Worm (Caenorhabditis elegans) whole organism, L3 larva: ENCODE measurements around the gene R08D7.4.

Source experiments
- ZK546.5 ChIP-seq: sonication (generic microtip); optimal IDR thresholded peaks from 2 replicates; lab custom pipeline; 2017; ENCODE audit warnings: missing biosample characterization, missing genetic modification characterization
- aly-2 ChIP-seq: fragments of 150-350 bp; optimal IDR thresholded peaks from 2 replicates; lab custom pipeline; 2014; ENCODE audit warnings: missing biosample characterization, missing genetic modification characterization
- ama-1 ChIP-seq: fragments of 150-350 bp; optimal IDR thresholded peaks from 2 replicates; lab custom pipeline; 2018
- ceh-16 ChIP-seq: sonication (generic microtip); optimal IDR thresholded peaks from 2 replicates; lab custom pipeline; 2017; ENCODE audit warnings: missing biosample characterization, missing genetic modification characterization
- ceh-28 ChIP-seq: fragments of 150-350 bp; optimal IDR thresholded peaks from 2 replicates; lab custom pipeline; 2014; ENCODE audit warnings: missing biosample characterization, missing genetic modification reagents, missing genetic modification characterization
- ceh-82 ChIP-seq: fragments of 150-350 bp; optimal IDR thresholded peaks from 2 replicates; lab custom pipeline; 2014; ENCODE audit warnings: missing biosample characterization, missing genetic modification characterization
- ceh-9 ChIP-seq: sonication (generic microtip); optimal IDR thresholded peaks from 2 replicates; lab custom pipeline; 2018; ENCODE audit warnings: missing biosample characterization, missing genetic modification characterization
- daf-12 ChIP-seq: fragments of 150-350 bp; optimal IDR thresholded peaks from 2 replicates; lab custom pipeline; 2014; ENCODE audit warnings: missing biosample characterization, missing genetic modification reagents, missing genetic modification characterization
- egl-5 ChIP-seq: fragments of 150-350 bp; optimal IDR thresholded peaks from 2 replicates; lab custom pipeline; 2017; ENCODE audit warnings: missing biosample characterization, missing genetic modification reagents, missing genetic modification characterization, inconsistent platforms
- elt-2 ChIP-seq: sonication (generic microtip); optimal IDR thresholded peaks from 2 replicates; lab custom pipeline; 2016; ENCODE audit warnings: missing genetic modification reagents, mild to moderate bottlenecking, missing genetic modification characterization, missing compliant biosample characterization
- elt-3 ChIP-seq, 3 experiments: fragments of 150-350 bp in 1 of 3; sonication (generic microtip) in 2 of 3; optimal IDR thresholded peaks; 2 replicates in 2 of 3; 4 replicates in 1 of 3; lab custom pipeline; 2014 to 2017; ENCODE audit warnings: missing biosample characterization in 3 of 3, missing genetic modification characterization in 3 of 3
- eor-1 ChIP-seq, 2 experiments: fragments of 150-350 bp; optimal IDR thresholded peaks; 2 replicates each; lab custom pipeline; 2014 to 2018; ENCODE audit warnings: missing biosample characterization in 2 of 2, missing genetic modification characterization in 2 of 2
- fkh-10 ChIP-seq: sonication (generic microtip); optimal IDR thresholded peaks from 2 replicates; lab custom pipeline; 2017; ENCODE audit warnings: missing biosample characterization, missing genetic modification reagents, missing genetic modification characterization
- hmg-11 ChIP-seq: sonication (generic microtip); optimal IDR thresholded peaks from 2 replicates; lab custom pipeline; 2016; ENCODE audit warnings: missing genetic modification characterization, missing compliant biosample characterization
- jun-1 ChIP-seq: fragments of 150-350 bp; optimal IDR thresholded peaks from 2 replicates; lab custom pipeline; 2014; ENCODE audit warnings: missing biosample characterization, missing genetic modification reagents, missing genetic modification characterization
- lin-15B ChIP-seq: fragments of 150-350 bp; optimal IDR thresholded peaks from 2 replicates; lab custom pipeline; 2014; ENCODE audit warnings: missing biosample characterization, missing genetic modification characterization
- lin-39 ChIP-seq: fragments of 150-350 bp; optimal IDR thresholded peaks from 2 replicates; lab custom pipeline; 2018; ENCODE audit warnings: missing biosample characterization, missing genetic modification reagents, missing genetic modification characterization
- lsy-12 ChIP-seq: sonication (generic microtip); optimal IDR thresholded peaks from 2 replicates; lab custom pipeline; 2016; ENCODE audit warnings: mild to moderate bottlenecking, missing genetic modification characterization, missing compliant biosample characterization
- mml-1 ChIP-seq: fragments of 150-350 bp; sonication (generic microtip); optimal IDR thresholded peaks from 3 replicates; lab custom pipeline; 2014; ENCODE audit warnings: missing biosample characterization, missing genetic modification characterization
- nfya-1 ChIP-seq: sonication (generic microtip); optimal IDR thresholded peaks from 2 replicates; lab custom pipeline; 2017; ENCODE audit warnings: missing genetic modification characterization, mild to moderate bottlenecking, missing compliant biosample characterization, antibody characterized with exemption, moderate library complexity; ENCODE audit not compliant: insufficient read depth
- nhr-11 ChIP-seq: fragments of 150-350 bp; optimal IDR thresholded peaks from 2 replicates; lab custom pipeline; 2014; ENCODE audit warnings: missing biosample characterization, missing genetic modification characterization
- nhr-12 ChIP-seq: fragments of 150-350 bp; optimal IDR thresholded peaks from 2 replicates; lab custom pipeline; 2014; ENCODE audit warnings: missing biosample characterization, missing genetic modification characterization
- nhr-23 ChIP-seq: fragments of 150-350 bp; optimal IDR thresholded peaks from 2 replicates; lab custom pipeline; 2014; ENCODE audit warnings: missing biosample characterization, missing genetic modification reagents, missing genetic modification characterization
- nhr-25 ChIP-seq: sonication (generic microtip); optimal IDR thresholded peaks from 2 replicates; lab custom pipeline; 2017; ENCODE audit warnings: missing biosample characterization, missing genetic modification characterization
- nhr-28 ChIP-seq: fragments of 150-350 bp; optimal IDR thresholded peaks from 2 replicates; lab custom pipeline; 2014; ENCODE audit warnings: missing biosample characterization, missing genetic modification characterization
- nhr-43 ChIP-seq: sonication (generic microtip); optimal IDR thresholded peaks from 2 replicates; lab custom pipeline; 2016; ENCODE audit warnings: mild to moderate bottlenecking, missing genetic modification characterization, missing compliant biosample characterization; ENCODE audit not compliant: poor library complexity, severe bottlenecking
- nhr-67 ChIP-seq: fragments of 150-350 bp; optimal IDR thresholded peaks from 2 replicates; lab custom pipeline; 2014; ENCODE audit warnings: missing biosample characterization, missing genetic modification characterization
- nhr-77 ChIP-seq: fragments of 150-350 bp; optimal IDR thresholded peaks from 2 replicates; lab custom pipeline; 2014; ENCODE audit warnings: missing biosample characterization, missing genetic modification characterization
- pha-4 ChIP-seq: fragments of 150-350 bp; optimal IDR thresholded peaks from 2 replicates; lab custom pipeline; 2014; ENCODE audit warnings: missing biosample characterization, missing genetic modification reagents, missing genetic modification characterization
- pqm-1 ChIP-seq: fragments of 150-350 bp; optimal IDR thresholded peaks from 2 replicates; lab custom pipeline; 2017; ENCODE audit warnings: missing biosample characterization, missing genetic modification characterization, inconsistent platforms
- skn-1 ChIP-seq: fragments of 150-350 bp; optimal IDR thresholded peaks from 2 replicates; lab custom pipeline; 2014; ENCODE audit warnings: missing biosample characterization, missing genetic modification characterization
- snpc-4 ChIP-seq: fragments of 150-350 bp; optimal IDR thresholded peaks from 2 replicates; lab custom pipeline; 2014; ENCODE audit warnings: missing biosample characterization, missing genetic modification characterization
- tbx-2 ChIP-seq: sonication (generic microtip); optimal IDR thresholded peaks from 2 replicates; lab custom pipeline; 2016; ENCODE audit warnings: mild to moderate bottlenecking, missing genetic modification characterization, missing compliant biosample characterization
- unc-39 ChIP-seq: sonication (generic microtip); optimal IDR thresholded peaks from 4 replicates; lab custom pipeline; 2017; ENCODE audit warnings: missing biosample characterization, missing genetic modification characterization
- zag-1 ChIP-seq: fragments of 150-350 bp; optimal IDR thresholded peaks from 2 replicates; lab custom pipeline; 2014; ENCODE audit warnings: missing biosample characterization, missing genetic modification characterization
- ztf-11 ChIP-seq: fragments of 150-350 bp; optimal IDR thresholded peaks from 2 replicates; lab custom pipeline; 2014; ENCODE audit warnings: missing biosample characterization, missing genetic modification characterization
- ztf-4 ChIP-seq: fragments of 150-350 bp; optimal IDR thresholded peaks from 2 replicates; lab custom pipeline; 2014; ENCODE audit warnings: missing biosample characterization, missing genetic modification characterization

The R08D7.4 gene

ce11 chrIII:8981847-8982479 is 10.3 kb downstream of the R08D7.4 start, which contains the start of gene pde-2:
TSS of gene pde-2 (minus strand) at chrIII:8981897.
- peak; percentile 79 for TF ChIP-seq nfya-1
- TF ChIP-seq nhr-25 (tag; lab: Kevin White, UChicago), result peak; percentile 38
- peak; percentile 18 for TF ChIP-seq egl-5 (tag; lab: Kevin White, UChicago)
- TF ChIP-seq nhr-23 (tag; lab: Kevin White, UChicago), result peak; percentile 25
- TF ChIP-seq elt-2 (tag; lab: Kevin White, UChicago), result no peak
- TF ChIP-seq fkh-10 (GFP tag; lab: Kevin White, UChicago), result peak; percentile 78
- peak; percentile 61 for TF ChIP-seq pha-4 (tag; lab: Kevin White, UChicago)
- TF ChIP-seq ztf-4, result no peak
- TF ChIP-seq ceh-28 (tag; lab: Kevin White, UChicago), result peak; percentile 7
- peak; percentile 34 for TF ChIP-seq tbx-2
- peak; percentile 31 for TF ChIP-seq lin-15B
- TF ChIP-seq hmg-11, result peak; percentile 70
- TF ChIP-seq pqm-1 (tag; lab: Kevin White, UChicago), result no peak
- TF ChIP-seq ztf-11 (tag; lab: Kevin White, UChicago), result no peak
- peak; percentile 23 for TF ChIP-seq snpc-4 (tag; lab: Kevin White, UChicago)
- peak; percentile 15 for TF ChIP-seq lsy-12 (tag; lab: Kevin White, UChicago)
- TF ChIP-seq ama-1 (lab: Kevin White, UChicago), result peak; percentile 67
- TF ChIP-seq nhr-43 (tag; lab: Kevin White, UChicago), result peak; percentile 46

ce11 chrIII:8983135-8983534 is 11.4 kb downstream of the R08D7.4 start:
- peak; percentile 36 for TF ChIP-seq nhr-23 (tag; lab: Kevin White, UChicago)
- no peak for TF ChIP-seq ceh-16 (tag; lab: Kevin White, UChicago)
- no peak for TF ChIP-seq ZK546.5
- TF ChIP-seq jun-1, result no peak
- no peak for TF ChIP-seq aly-2 (tag; lab: Kevin White, UChicago)
- peak; percentile 32 for TF ChIP-seq ama-1 (lab: Kevin White, UChicago)
- peak; percentile 69 for TF ChIP-seq nhr-25 (tag; lab: Kevin White, UChicago)
- TF ChIP-seq daf-12 (tag; lab: Kevin White, UChicago), result no peak
- peak; percentile 25 for TF ChIP-seq lin-39
- no peak for TF ChIP-seq eor-1 (tag; optimal IDR thresholded peaks at IDR 0.05; lab: Kevin White, UChicago)
- no peak for TF ChIP-seq ceh-82 (tag; lab: Kevin White, UChicago)
- TF ChIP-seq nhr-43 (tag; lab: Kevin White, UChicago), result peak; percentile 16

- TF ChIP-seq elt-2 (tag; lab: Kevin White, UChicago) (peak; percentile 1), elt-3 (tag; optimal IDR thresholded peaks at IDR 0.05; lab: Kevin White, UChicago) (peak in 2 of 3 experiments; percentile 36 to 84), mml-1 (tag; lab: Kevin White, UChicago) (no peak), nhr-43 (tag; lab: Kevin White, UChicago) (peak; percentile 48), jun-1 (peak; percentile 35), skn-1 (tag; lab: Kevin White, UChicago) (peak; percentile 48), ceh-9 (tag; lab: Kevin White, UChicago) (no peak), ama-1 (lab: Kevin White, UChicago) (peak; percentile 59), nhr-11 (tag; lab: Kevin White, UChicago) (no peak), pqm-1 (tag; lab: Kevin White, UChicago) (peak; percentile 15), nhr-23 (tag; lab: Kevin White, UChicago) (peak; percentile 67)
These were observed 12.1 kb downstream of the R08D7.4 start for ce11 chrIII:8983811-8984210.

ce11 chrIII:8984412-8984811 is 12.7 kb downstream of the R08D7.4 start:
- TF ChIP-seq zag-1 (tag; lab: Kevin White, UChicago) (no peak), unc-39 (tag; lab: Kevin White, UChicago) (no peak), nhr-77 (tag; lab: Kevin White, UChicago) (no peak), ceh-82 (tag; lab: Kevin White, UChicago) (no peak), pqm-1 (tag; lab: Kevin White, UChicago) (peak; percentile 4), aly-2 (tag; lab: Kevin White, UChicago) (no peak), nhr-67 (tag; lab: Kevin White, UChicago) (no peak), nhr-43 (tag; lab: Kevin White, UChicago) (no peak), nhr-12 (tag; lab: Kevin White, UChicago) (no peak), ceh-9 (tag; lab: Kevin White, UChicago) (no peak), ceh-28 (tag; lab: Kevin White, UChicago) (no peak), daf-12 (tag; lab: Kevin White, UChicago) (no peak), elt-2 (tag; lab: Kevin White, UChicago) (peak; percentile 45), nhr-28 (tag; lab: Kevin White, UChicago) (no peak)
